Worm (Caenorhabditis elegans): ENCODE results near the gene R107.9.

Gene R107.9

ce11 chrIII:9052371-9052978 lies 14.7 kb downstream of the R107.9 start (continued):
- TF ChIP-seq dmd-6 (GFP tag; IDR thresholded peaks at IDR 0.05) (peak; percentile 55), ZK546.5 (tag; optimal IDR thresholded peaks at IDR 0.05) (no peak), hlh-11 (tag; optimal IDR thresholded peaks at IDR 0.05) (peak; percentile 68), nhr-42 (GFP tag; IDR thresholded peaks at IDR 0.05) (no peak), lin-1 (GFP tag; IDR thresholded peaks at IDR 0.05) (peak; percentile 39), T26A8.4 (GFP tag; IDR thresholded peaks at IDR 0.05) (peak; percentile 20; the same call in 1 of the 2 replicates), Y5F2A.4 (GFP tag; optimal IDR thresholded peaks at IDR 0.05) (no peak), tag-97 (GFP tag; IDR thresholded peaks at IDR 0.05) (no peak), pha-4 (GFP tag; IDR thresholded peaks at IDR 0.05) (0 out of 2 replicates have a peak, but pooled peaks have one; percentile 13), pha-4 (tag; optimal IDR thresholded peaks at IDR 0.05) (no peak), F26F4.8 (GFP tag; conservative IDR thresholded peaks at IDR 0.05) (0 out of 2 replicates have a peak, but pooled peaks have one; percentile 42), unc-62 (GFP tag; optimal IDR thresholded peaks at IDR 0.05 in 1 of 2) (peak in 1 of 2 experiments; percentile 97), unc-62 (tag; optimal IDR thresholded peaks at IDR 0.05) (no peak), T20F7.1 (GFP tag; optimal IDR thresholded peaks at IDR 0.05) (peak; percentile 39), rbr-2 (tag; optimal IDR thresholded peaks at IDR 0.05) (peak; percentile 43), Y75B8A.6 (GFP tag; IDR thresholded peaks at IDR 0.05) (peak; percentile 79; the same call in 1 of the 2 replicates), arid-1 (GFP tag; conservative IDR thresholded peaks at IDR 0.05) (no peak), egl-43 (GFP tag; IDR thresholded peaks at IDR 0.05) (peak; percentile 83), nhr-76 (tag; optimal IDR thresholded peaks at IDR 0.05) (no peak), lin-15B (tag; optimal IDR thresholded peaks at IDR 0.05) (no peak), zfp-3 (GFP tag; conservative IDR thresholded peaks at IDR 0.05) (peak; percentile 79), nhr-25 (tag; optimal IDR thresholded peaks at IDR 0.05; ENCODE audit: borderline replicate concordance, insufficient read depth) (no peak), mep-1 (tag; optimal IDR thresholded peaks at IDR 0.05) (peak; percentile 54), F37D6.2 (tag; optimal IDR thresholded peaks at IDR 0.05) (no peak), nhr-28 (tag; optimal IDR thresholded peaks at IDR 0.05) (peak; percentile 22), nhr-11 (tag; optimal IDR thresholded peaks at IDR 0.05) (peak; percentile 14), mes-2 (tag; optimal IDR thresholded peaks at IDR 0.05; ENCODE audit: poor library complexity, severe bottlenecking) (peak; percentile 59), snpc-1.2 (GFP tag; IDR thresholded peaks at IDR 0.05) (no peak), nhr-10 (tag; optimal IDR thresholded peaks at IDR 0.05) (no peak), hif-1 (tag; optimal IDR thresholded peaks at IDR 0.05) (peak in 1 of 2 experiments; percentile 10), jun-1 (tag; optimal IDR thresholded peaks at IDR 0.05) (no peak), lim-7 (GFP tag; IDR thresholded peaks at IDR 0.05) (peak; percentile 47; the same call in 1 of the 2 replicates), duxl-1 (tag; optimal IDR thresholded peaks at IDR 0.05; ENCODE audit: poor library complexity) (no peak), lin-29 (GFP tag; IDR thresholded peaks at IDR 0.05) (no peak; the same call in 1 of the 2 replicates), unc-130 (GFP tag; optimal IDR thresholded peaks at IDR 0.05) (no peak), zip-11 (GFP tag; IDR thresholded peaks at IDR 0.05) (peak; percentile 44; the same call in 1 of the 2 replicates), nhr-237 (tag; optimal IDR thresholded peaks at IDR 0.05) (no peak), daf-19 (GFP tag; conservative IDR thresholded peaks at IDR 0.05) (no peak), dve-1 (tag; optimal IDR thresholded peaks at IDR 0.05; ENCODE audit: insufficient read depth) (peak; percentile 4), lin-38 (GFP tag; IDR thresholded peaks at IDR 0.05) (peak; percentile 40; the same call in 1 of the 2 replicates), nhr-41 (GFP tag; IDR thresholded peaks at IDR 0.05) (no peak), Y48G9A.11 (GFP tag; IDR thresholded peaks at IDR 0.05) (peak; percentile 69), ceh-32 (tag; optimal IDR thresholded peaks at IDR 0.05; ENCODE audit: poor library complexity) (no peak), ceh-44 (GFP tag; IDR thresholded peaks at IDR 0.05) (no peak), madf-9 (GFP tag; conservative IDR thresholded peaks at IDR 0.05) (0 out of 2 replicates have a peak, but pooled peaks have one; percentile 25), nhr-77 (tag; optimal IDR thresholded peaks at IDR 0.05) (no peak), aha-1 (tag) (peak; percentile 99), F10B5.3 (tag; optimal IDR thresholded peaks at IDR 0.05) (no peak), madf-5 (GFP tag; IDR thresholded peaks at IDR 0.05) (no peak)

Measured in whole organism, L4 larva.